Fruit fly (Drosophila melanogaster) whole organism, wandering third instar larva: ENCODE data around the gene CG15005.

ENCODE experiments used
- Abd-B ChIP-seq: fragments of >200 bp; optimal IDR thresholded peaks from 2 replicates; lab custom pipeline; 2017; ENCODE audit warnings: missing biosample characterization, missing genetic modification characterization
- CG32264 ChIP-seq: fragments of 200-800 bp; sonication (Bioruptor generic); optimal IDR thresholded peaks from 2 replicates; lab custom pipeline; 2016; ENCODE audit warnings: missing biosample characterization, missing genetic modification characterization
- CrebA ChIP-seq: fragments of 200-800 bp; sonication (Bioruptor generic); optimal IDR thresholded peaks from 2 replicates; lab custom pipeline; 2016; ENCODE audit warnings: missing biosample characterization, mild to moderate bottlenecking, missing genetic modification characterization, borderline replicate concordance
- Dfd ChIP-seq: fragments of >200 bp; optimal IDR thresholded peaks from 2 replicates; lab custom pipeline; 2017; ENCODE audit warnings: missing biosample characterization, missing genetic modification characterization
- Dif ChIP-seq: fragments of 200-275, 200-300 bp; sonication (Bioruptor generic); optimal IDR thresholded peaks from 2 replicates; lab custom pipeline; 2018; ENCODE audit warnings: missing biosample characterization, missing genetic modification characterization; ENCODE audit not compliant: partially characterized antibody
- GATAd ChIP-seq: sonication (Bioruptor generic); optimal IDR thresholded peaks from 2 replicates; lab custom pipeline; 2016; ENCODE audit warnings: missing biosample characterization, missing genetic modification characterization
- HLH106 ChIP-seq: fragments of 200-800 bp; optimal IDR thresholded peaks from 3 replicates; lab custom pipeline; 2019; ENCODE audit warnings: missing biosample characterization, mild to moderate bottlenecking, missing genetic modification characterization, moderate library complexity
- Hnf4 ChIP-seq: fragments of 200-800 bp; sonication (Bioruptor generic); optimal IDR thresholded peaks from 2 replicates; lab custom pipeline; 2016; ENCODE audit warnings: missing biosample characterization, mild to moderate bottlenecking, missing genetic modification characterization
- Hr78 ChIP-seq: fragments of >200 bp; optimal IDR thresholded peaks from 2 replicates; lab custom pipeline; 2017; ENCODE audit warnings: missing biosample characterization, missing genetic modification characterization
- Hr83 ChIP-seq: fragments of 200-300 bp; sonication (Bioruptor generic); optimal IDR thresholded peaks from 2 replicates; lab custom pipeline; 2016; ENCODE audit warnings: missing biosample characterization, mild to moderate bottlenecking, missing genetic modification characterization, moderate library complexity; ENCODE audit not compliant: poor library complexity, severe bottlenecking
- Jra ChIP-seq: sonication (Bioruptor generic); optimal IDR thresholded peaks from 2 replicates; lab custom pipeline; 2016; ENCODE audit warnings: missing biosample characterization, missing genetic modification characterization
- Myc ChIP-seq: fragments of >200 bp; optimal IDR thresholded peaks from 2 replicates; lab custom pipeline; 2017
- N ChIP-seq: fragments of >200 bp; optimal IDR thresholded peaks from 2 replicates; lab custom pipeline; 2018; ENCODE audit warnings: missing biosample characterization, missing external identifiers, missing genetic modification characterization
- Rel ChIP-seq, 2 experiments: fragments of 200-800 bp; sonication (Bioruptor generic) in 1 of 2; optimal IDR thresholded peaks; 2 replicates in 1 of 2; 3 replicates in 1 of 2; lab custom pipeline; 2016 to 2019; ENCODE audit warnings: mild to moderate bottlenecking in 2 of 2, missing biosample characterization in 2 of 2, missing genetic modification characterization in 2 of 2, moderate library complexity in 1 of 2
- Sp1 ChIP-seq: fragments of 200-800 bp; sonication (Bioruptor generic); optimal IDR thresholded peaks from 3 replicates; lab custom pipeline; 2019; ENCODE audit warnings: missing biosample characterization, mild to moderate bottlenecking, missing genetic modification characterization, moderate library complexity
- Vsx2 ChIP-seq: fragments of 200-300, 225-300 bp; sonication (Bioruptor generic); optimal IDR thresholded peaks from 2 replicates; lab custom pipeline; 2018; ENCODE audit warnings: missing biosample characterization, missing genetic modification characterization; ENCODE audit not compliant: partially characterized antibody
- br ChIP-seq: fragments of 200-800 bp; sonication (Bioruptor generic); optimal IDR thresholded peaks from 2 replicates; lab custom pipeline; 2016; ENCODE audit warnings: missing biosample characterization, missing genetic modification characterization
- brk ChIP-seq: fragments of 200-800 bp; sonication (Bioruptor generic); optimal IDR thresholded peaks from 2 replicates; lab custom pipeline; 2016; ENCODE audit warnings: missing biosample characterization, mild to moderate bottlenecking, missing genetic modification characterization
- dl ChIP-seq, 2 experiments: fragments of 175-275, 200-275 bp in 1 of 2; fragments of 200-275 bp in 1 of 2; sonication (Bioruptor generic); optimal IDR thresholded peaks; lab custom pipeline; 2018; ENCODE audit warnings: mild to moderate bottlenecking in 2 of 2, missing biosample characterization in 2 of 2, missing genetic modification characterization in 2 of 2, moderate library complexity in 2 of 2; ENCODE audit not compliant: partially characterized antibody in 2 of 2, insufficient read depth in 1 of 2
- dmrt93B ChIP-seq: fragments of 200-800 bp; sonication (Bioruptor generic); optimal IDR thresholded peaks from 2 replicates; lab custom pipeline; 2018; ENCODE audit warnings: missing biosample characterization, mild to moderate bottlenecking, missing genetic modification characterization
- dsf ChIP-seq: sonication (Bioruptor generic); optimal IDR thresholded peaks from 2 replicates; lab custom pipeline; 2016; ENCODE audit warnings: missing biosample characterization, missing genetic modification characterization, borderline replicate concordance
- ey ChIP-seq: fragments of 200-800 bp; sonication (Bioruptor generic); optimal IDR thresholded peaks from 2 replicates; lab custom pipeline; 2016; ENCODE audit warnings: missing biosample characterization, missing genetic modification characterization
- foxo ChIP-seq, 2 experiments: fragments of 200-800 bp; sonication (Bioruptor generic); optimal IDR thresholded peaks; 2 replicates in 1 of 2; 3 replicates in 1 of 2; lab custom pipeline; 2016 to 2017; ENCODE audit warnings: missing biosample characterization in 2 of 2, missing genetic modification characterization in 2 of 2
- fru ChIP-seq: fragments of 200-800 bp; sonication (Bioruptor generic); optimal IDR thresholded peaks from 3 replicates; lab custom pipeline; 2016; ENCODE audit warnings: missing biosample characterization, mild to moderate bottlenecking, missing genetic modification characterization
- h ChIP-seq: fragments of 200-800 bp; sonication (Bioruptor generic); optimal IDR thresholded peaks from 3 replicates; lab custom pipeline; 2016; ENCODE audit warnings: missing biosample characterization, mild to moderate bottlenecking, missing genetic modification characterization
- jim ChIP-seq: fragments of 175-275, 200-325 bp; sonication (Bioruptor generic); optimal IDR thresholded peaks from 2 replicates; lab custom pipeline; 2016; ENCODE audit warnings: missing biosample characterization, mild to moderate bottlenecking, missing genetic modification characterization
- lola ChIP-seq: fragments of >200 bp; optimal IDR thresholded peaks from 2 replicates; lab custom pipeline; 2017; ENCODE audit warnings: missing biosample characterization, missing genetic modification characterization
- pan ChIP-seq: fragments of >200 bp; optimal IDR thresholded peaks from 2 replicates; lab custom pipeline; 2017
- psq ChIP-seq: fragments of 200-800 bp; sonication (Bioruptor generic); optimal IDR thresholded peaks from 3 replicates; lab custom pipeline; 2017; ENCODE audit warnings: missing biosample characterization, mild to moderate bottlenecking, missing genetic modification characterization, moderate library complexity
- rgr ChIP-seq: fragments of 200-800 bp; sonication (Bioruptor generic); optimal IDR thresholded peaks from 3 replicates; lab custom pipeline; 2016; ENCODE audit warnings: missing biosample characterization, mild to moderate bottlenecking, missing genetic modification characterization
- sage ChIP-seq: fragments of 200-800 bp; sonication (Bioruptor generic); optimal IDR thresholded peaks from 2 replicates; lab custom pipeline; 2016; ENCODE audit warnings: missing biosample characterization, mild to moderate bottlenecking, missing genetic modification characterization
- sv ChIP-seq: fragments of 200-800 bp; sonication (Bioruptor generic); optimal IDR thresholded peaks from 3 replicates; lab custom pipeline; 2016; ENCODE audit warnings: missing biosample characterization, missing genetic modification characterization
- tai ChIP-seq: sonication (Bioruptor generic); optimal IDR thresholded peaks from 2 replicates; lab custom pipeline; 2016; ENCODE audit warnings: missing biosample characterization, missing genetic modification characterization
- usp ChIP-seq: fragments of >200 bp; optimal IDR thresholded peaks from 2 replicates; lab custom pipeline; 2017; ENCODE audit warnings: missing biosample characterization, missing genetic modification characterization
- woc ChIP-seq: sonication (Bioruptor generic); optimal IDR thresholded peaks from 2 replicates; lab custom pipeline; 2016; ENCODE audit warnings: missing biosample characterization, mild to moderate bottlenecking, missing genetic modification characterization

CG15005 gene

DNA sequence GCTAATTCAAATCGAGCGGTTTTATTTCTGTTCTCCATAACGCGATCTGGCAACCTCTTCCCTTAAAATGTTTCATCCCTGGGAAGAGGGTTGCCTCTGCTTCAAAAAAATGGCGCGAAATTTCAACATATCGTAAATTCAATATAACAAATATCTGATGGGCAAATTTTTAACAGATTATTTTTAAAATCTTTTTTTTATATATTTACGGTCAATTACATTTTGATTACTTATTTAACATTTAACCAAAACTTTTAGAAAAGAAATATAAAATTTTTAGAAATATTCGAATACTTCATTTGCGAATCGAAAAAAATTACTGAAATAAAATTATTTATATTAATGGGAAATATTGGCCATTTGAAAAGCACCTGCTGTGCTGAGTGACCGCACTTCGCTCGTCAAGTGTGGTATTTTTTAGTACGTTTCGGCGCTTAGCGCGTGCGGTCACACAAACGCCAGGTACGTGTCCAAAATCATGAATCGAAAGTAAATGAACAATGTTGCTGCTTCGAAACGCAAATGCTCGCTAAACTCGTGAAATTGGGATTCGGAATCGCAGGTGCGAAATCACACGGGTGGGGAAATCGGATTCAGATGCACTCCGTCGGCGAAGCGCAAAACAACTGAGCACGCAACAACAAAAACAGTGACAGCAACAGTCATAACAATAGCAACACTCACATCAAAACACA lies 34.0 kb downstream of the CG15005 start, which contains the start of gene Ero1L (continued):
- no peak for TF ChIP-seq fru
- TF ChIP-seq Hr78 (GFP tag; lab: Kevin White, UChicago), result no peak
- no peak for TF ChIP-seq tai (GFP tag; lab: Kevin White, UChicago)
- no peak for TF ChIP-seq N (GFP tag; lab: Kevin White, UChicago)
- TF ChIP-seq Jra (GFP tag; lab: Kevin White, UChicago), result no peak
- TF ChIP-seq ey (GFP tag; lab: Kevin White, UChicago), result no peak
- TF ChIP-seq Dfd (GFP tag; lab: Kevin White, UChicago), result no peak
- TF ChIP-seq foxo (GFP tag; optimal IDR thresholded peaks at IDR 0.05; lab: Kevin White, UChicago), result no peak
- TF ChIP-seq CG32264 (GFP tag; lab: Kevin White, UChicago), result no peak
- TF ChIP-seq psq (GFP tag; lab: Kevin White, UChicago), result peak; percentile 14
- TF ChIP-seq sv (GFP tag; lab: Kevin White, UChicago), result no peak
- TF ChIP-seq Rel (GFP tag; optimal IDR thresholded peaks at IDR 0.05; lab: Kevin White, UChicago), result no peak
- peak; percentile 67 for TF ChIP-seq Rel (tag; optimal IDR thresholded peaks at IDR 0.05; lab: Kevin White, UChicago)
- TF ChIP-seq Vsx2, result no peak
- no peak for TF ChIP-seq dsf (GFP tag; lab: Kevin White, UChicago)
- no peak for TF ChIP-seq sage (GFP tag; lab: Kevin White, UChicago)
- no peak for TF ChIP-seq jim (GFP tag; lab: Kevin White, UChicago)
- TF ChIP-seq brk, result no peak
- no peak for TF ChIP-seq lola (GFP tag; lab: Kevin White, UChicago)
- TF ChIP-seq woc, result no peak
- TF ChIP-seq, all 38 proteins: peak for 7

DNA sequence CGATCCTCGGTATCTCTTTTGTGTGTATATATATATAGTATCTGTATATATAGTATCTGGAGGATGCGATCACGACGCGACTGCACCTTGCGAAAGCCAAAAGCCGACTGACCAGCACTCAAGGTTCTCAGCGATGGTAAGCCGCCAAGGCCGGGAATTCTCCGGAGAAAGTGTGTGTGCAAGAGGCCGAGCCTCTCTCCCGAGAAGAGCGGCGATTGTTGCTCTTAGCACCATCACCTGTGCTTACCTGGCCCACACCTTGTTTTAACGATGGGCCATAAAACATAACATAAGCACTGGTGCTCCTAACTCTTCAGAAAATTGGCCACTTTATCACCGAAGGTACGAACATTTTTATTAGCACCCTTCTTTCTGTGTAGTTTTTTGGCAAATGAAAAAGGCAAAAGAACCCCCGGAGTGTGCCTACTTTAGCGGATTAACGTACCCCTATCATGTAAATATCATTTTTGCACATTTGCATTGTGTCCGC lies 36.7 kb downstream of the CG15005 start, which contains the start of gene mas:
TSS of gene mas (minus strand) at position 112 of the 490 bp plus-strand sequence.
- TF ChIP-seq dsf (GFP tag; lab: Kevin White, UChicago), result no peak
- TF ChIP-seq Hr83 (GFP tag; lab: Kevin White, UChicago), result no peak
- peak; percentile 22 for TF ChIP-seq fru
- TF ChIP-seq Dif, result peak; percentile 91
- peak; percentile 38 to 89 for TF ChIP-seq dl (GFP tag; optimal IDR thresholded peaks at IDR 0.05; lab: Kevin White, UChicago; ENCODE audit: insufficient read depth in 1 of 2, partially characterized antibody in 2 of 2)

DNA sequence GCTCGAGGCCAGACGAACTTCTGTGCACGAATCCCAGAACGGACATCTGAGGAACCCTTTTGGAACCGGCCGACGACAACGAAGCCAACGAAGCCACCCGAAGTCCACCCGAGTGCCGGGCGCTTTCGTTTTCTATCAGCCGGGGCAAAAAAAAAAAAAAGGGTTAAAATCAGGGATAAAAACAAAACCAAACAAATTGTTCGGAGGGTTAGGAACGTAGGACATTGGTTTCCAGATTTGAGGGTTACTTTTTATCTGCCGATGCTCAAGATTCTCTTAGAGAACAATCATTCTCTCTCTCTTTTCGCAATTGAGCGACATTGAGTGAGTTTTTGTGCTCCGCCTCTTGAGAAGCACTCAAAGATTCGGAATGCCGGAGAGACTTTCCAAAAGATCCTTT lies 43.2 kb downstream of the CG15005 start, which contains the start of gene nab:
TSS of gene nab (minus strand) at position 7 of the 400 bp plus-strand sequence.
- TF ChIP-seq Rel (GFP tag; optimal IDR thresholded peaks at IDR 0.05; lab: Kevin White, UChicago) (no peak), Rel (tag; optimal IDR thresholded peaks at IDR 0.05; lab: Kevin White, UChicago) (no peak), HLH106 (tag; lab: Kevin White, UChicago) (no peak), Hr83 (GFP tag; lab: Kevin White, UChicago) (no peak), sv (GFP tag; lab: Kevin White, UChicago) (no peak), woc (no peak), Jra (GFP tag; lab: Kevin White, UChicago) (no peak), Sp1 (peak; percentile 44), Hnf4 (GFP tag; lab: Kevin White, UChicago) (no peak), CrebA (GFP tag; lab: Kevin White, UChicago) (peak; percentile 62)

- TF ChIP-seq sv (GFP tag; lab: Kevin White, UChicago), result no peak
- TF ChIP-seq woc, result no peak
- TF ChIP-seq foxo (GFP tag; optimal IDR thresholded peaks at IDR 0.05; lab: Kevin White, UChicago), result no peak
- TF ChIP-seq dmrt93B (GFP tag; lab: Kevin White, UChicago), result no peak
Observed at dm6 chr3L:4159264-4159663, 44.9 kb downstream of the CG15005 start.

dm6 chr3L:4158361-4158760 lies 45.8 kb downstream of the CG15005 start:
- peak; percentile 76 for TF ChIP-seq h (GFP tag; lab: Kevin White, UChicago)
- no peak for TF ChIP-seq lola (GFP tag; lab: Kevin White, UChicago)
- no peak for TF ChIP-seq Vsx2
- TF ChIP-seq Dif, result no peak
- TF ChIP-seq Hr83 (GFP tag; lab: Kevin White, UChicago), result no peak
- no peak for TF ChIP-seq Rel (GFP tag; optimal IDR thresholded peaks at IDR 0.05; lab: Kevin White, UChicago)
- TF ChIP-seq Rel (tag; optimal IDR thresholded peaks at IDR 0.05; lab: Kevin White, UChicago), result no peak
- TF ChIP-seq rgr (GFP tag; lab: Kevin White, UChicago), result peak; percentile 75
- TF ChIP-seq foxo (GFP tag; optimal IDR thresholded peaks at IDR 0.05; lab: Kevin White, UChicago), result peak in 1 of 2 experiments; percentile 70
- TF ChIP-seq CrebA (GFP tag; lab: Kevin White, UChicago), result no peak
- peak; percentile 37 for TF ChIP-seq Hnf4 (GFP tag; lab: Kevin White, UChicago)
- no peak for TF ChIP-seq Jra (GFP tag; lab: Kevin White, UChicago)
- TF ChIP-seq sv (GFP tag; lab: Kevin White, UChicago), result no peak
- no peak for TF ChIP-seq CG32264 (GFP tag; lab: Kevin White, UChicago)
- peak; percentile 40 for TF ChIP-seq sage (GFP tag; lab: Kevin White, UChicago)
- TF ChIP-seq N (GFP tag; lab: Kevin White, UChicago), result no peak
- TF ChIP-seq woc, result peak; percentile 19
- TF ChIP-seq Abd-B (GFP tag; lab: Kevin White, UChicago), result no peak
- TF ChIP-seq br, result peak; percentile 54
- TF ChIP-seq pan, result no peak
- peak; percentile 34 for TF ChIP-seq dmrt93B (GFP tag; lab: Kevin White, UChicago)
- no peak for TF ChIP-seq GATAd (GFP tag; lab: Kevin White, UChicago)
- TF ChIP-seq usp (GFP tag; lab: Kevin White, UChicago), result no peak
- TF ChIP-seq Myc (lab: Kevin White, UChicago), result no peak
- peak; percentile 78 for TF ChIP-seq HLH106 (tag; lab: Kevin White, UChicago)
- no peak for TF ChIP-seq Hr78 (GFP tag; lab: Kevin White, UChicago)
- peak; percentile 60 for TF ChIP-seq brk
- TF ChIP-seq dl (GFP tag; optimal IDR thresholded peaks at IDR 0.05; lab: Kevin White, UChicago; ENCODE audit: insufficient read depth in 1 of 2, partially characterized antibody in 2 of 2), result no peak
